Worm (Caenorhabditis elegans) whole organism, early embryonic: ENCODE results near the gene T12G3.2.

Experiments
- B0310.2 ChIP-seq: sonication (generic microtip); optimal IDR thresholded peaks from 2 replicates; lab custom pipeline; 2016; ENCODE audit warnings: mild to moderate bottlenecking, missing genetic modification characterization, missing compliant biosample characterization
- ama-1 ChIP-seq: fragments of 150-350 bp; optimal IDR thresholded peaks from 2 replicates; lab custom pipeline; 2014
- hmbx-1 ChIP-seq: sonication (generic microtip); optimal IDR thresholded peaks from 2 replicates; lab custom pipeline; 2016; ENCODE audit warnings: mild to moderate bottlenecking, missing genetic modification characterization, missing compliant biosample characterization
- pes-1 ChIP-seq: fragments of 200-800 bp; sonication (Bioruptor generic); IDR thresholded peaks from 2 replicates; pipeline ENCODE4 v1.3.6; 2022; ENCODE audit warnings: missing genetic modification reagents, missing genetic modification characterization, missing compliant biosample characterization
- sea-1 ChIP-seq: fragments of 200-800 bp; sonication (Bioruptor generic); conservative IDR thresholded peaks from 2 replicates; pipeline ENCODE4 v1.3.6; 2022; ENCODE audit warnings: missing genetic modification characterization, missing compliant biosample characterization
- tbx-37 ChIP-seq: fragments of 200-800 bp; sonication (Bioruptor generic); conservative IDR thresholded peaks from 2 replicates; pipeline ENCODE4 v1.3.6; 2022; ENCODE audit warnings: missing genetic modification reagents, missing genetic modification characterization, missing compliant biosample characterization

ce11 chrIV:12052461-12052860 is 5.7 kb upstream of the T12G3.2 start:
- TF ChIP-seq pes-1 (no peak), hmbx-1 (tag; lab: Kevin White, UChicago) (no peak), tbx-37 (no peak), ama-1 (lab: Kevin White, UChicago) (no peak), B0310.2 (no peak), sea-1 (GFP tag; lab: Robert Waterston, UW) (no peak)
